Fruit fly (Drosophila melanogaster): ENCODE measurements around the gene CG15021.

Gene CG15021

DNA sequence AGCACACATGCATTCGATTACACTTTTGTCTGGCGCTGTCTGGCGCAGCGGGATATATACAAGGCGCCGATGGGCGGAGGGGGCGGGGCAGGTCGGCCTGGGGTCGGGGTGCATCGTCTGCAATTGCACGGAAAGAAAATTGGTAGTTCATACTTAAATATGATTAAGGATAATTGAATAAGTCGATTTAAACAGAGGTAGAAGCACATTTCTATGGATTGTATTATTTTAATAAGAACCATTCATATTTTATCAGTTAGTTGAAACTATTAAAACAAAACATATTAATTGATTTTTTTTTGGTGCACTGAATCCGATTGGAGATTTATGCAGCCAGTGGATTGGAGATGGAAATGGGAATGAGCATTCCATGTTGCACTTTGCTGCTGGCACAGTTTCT is 36.6 kb upstream of the CG15021 start (continued):
- TF ChIP-seq nmo (GFP tag; optimal IDR thresholded peaks at IDR 0.05): peak; percentile 31
- no peak for TF ChIP-seq bowl (GFP tag; IDR thresholded peaks at IDR 0.05)
- TF ChIP-seq CG8359 (GFP tag; optimal IDR thresholded peaks at IDR 0.05; ENCODE audit: borderline replicate concordance): no peak
- TF ChIP-seq ato (GFP tag; IDR thresholded peaks at IDR 0.05; ENCODE audit: partially characterized antibody): no peak
- no peak for TF ChIP-seq her (GFP tag; optimal IDR thresholded peaks at IDR 0.05)
- peak; percentile 35; the same call in 1 of the 3 replicates for TF ChIP-seq zfh1 (GFP tag; IDR thresholded peaks at IDR 0.05)
- peak; percentile 46 for TF ChIP-seq CG2712 (tag; optimal IDR thresholded peaks at IDR 0.05)
- no peak for TF ChIP-seq CG32532 (GFP tag; IDR thresholded peaks at IDR 0.05)
- TF ChIP-seq eyg (GFP tag; optimal IDR thresholded peaks at IDR 0.05): no peak
- TF ChIP-seq CG17568 (GFP tag; optimal IDR thresholded peaks at IDR 0.05): no peak
- TF ChIP-seq Max (GFP tag; optimal IDR thresholded peaks at IDR 0.05): no peak
- no peak for TF ChIP-seq Optix (GFP tag; IDR thresholded peaks at IDR 0.05)
- no peak for TF ChIP-seq Asciz (GFP tag; optimal IDR thresholded peaks at IDR 0.05)
- peak in 1 of 3 experiments; percentile 23 for TF ChIP-seq lola (GFP tag; optimal IDR thresholded peaks at IDR 0.05)
- TF ChIP-seq CG10366 (GFP tag; IDR thresholded peaks at IDR 0.05): peak; percentile 34; the same call in 1 of the 2 replicates
- no peak for TF ChIP-seq Scr (GFP tag; IDR thresholded peaks at IDR 0.05; ENCODE audit: partially characterized antibody)
- TF ChIP-seq CG6813 (GFP tag; optimal IDR thresholded peaks at IDR 0.05): no peak
- no peak for TF ChIP-seq zf30C (GFP tag; optimal IDR thresholded peaks at IDR 0.05)
- no peak for TF ChIP-seq Lim3 (GFP tag; IDR thresholded peaks at IDR 0.05)
- TF ChIP-seq CG18599 (GFP tag; optimal IDR thresholded peaks at IDR 0.05): no peak
- peak; percentile 74 for TF ChIP-seq Xrp1 (GFP tag; IDR thresholded peaks at IDR 0.05)
- no peak for TF ChIP-seq CG2116 (GFP tag; optimal IDR thresholded peaks at IDR 0.05)
- no peak for TF ChIP-seq CG4707 (GFP tag; optimal IDR thresholded peaks at IDR 0.05)
- TF ChIP-seq crol (GFP tag; IDR thresholded peaks at IDR 0.05): no peak
- no peak for TF ChIP-seq Poxn (GFP tag; IDR thresholded peaks at IDR 0.05)
- no peak for TF ChIP-seq C15 (GFP tag; IDR thresholded peaks at IDR 0.05)
- TF ChIP-seq CG6654 (GFP tag; optimal IDR thresholded peaks at IDR 0.05): no peak
- no peak for TF ChIP-seq yki (optimal IDR thresholded peaks at IDR 0.05)
- TF ChIP-seq ERR (GFP tag; optimal IDR thresholded peaks at IDR 0.05): no peak
- no peak for TF ChIP-seq zen2 (GFP tag; IDR thresholded peaks at IDR 0.05; ENCODE audit: partially characterized antibody)
- no peak for TF ChIP-seq E2f1 (GFP tag; IDR thresholded peaks at IDR 0.05)
- TF ChIP-seq PHDP (tag; optimal IDR thresholded peaks at IDR 0.05): no peak
- no peak for TF ChIP-seq CG12942 (GFP tag; optimal IDR thresholded peaks at IDR 0.05)
- TF ChIP-seq vvl (GFP tag; IDR thresholded peaks at IDR 0.05): peak; percentile 42; the same call in 1 of the 2 replicates
- TF ChIP-seq bbx (GFP tag; IDR thresholded peaks at IDR 0.05; ENCODE audit: partially characterized antibody): no peak
- no peak for TF ChIP-seq CG13894 (tag; optimal IDR thresholded peaks at IDR 0.05)
- TF ChIP-seq ham (GFP tag; IDR thresholded peaks at IDR 0.05): no peak
- TF ChIP-seq abd-A (tag; optimal IDR thresholded peaks at IDR 0.05): no peak
- TF ChIP-seq ash1 (GFP tag; optimal IDR thresholded peaks at IDR 0.05): no peak
- no peak for TF ChIP-seq CG1792 (GFP tag; optimal IDR thresholded peaks at IDR 0.05)
- TF ChIP-seq HLH4C (GFP tag; IDR thresholded peaks at IDR 0.05; ENCODE audit: partially characterized antibody): no peak
- no peak for TF ChIP-seq CG17802 (tag; optimal IDR thresholded peaks at IDR 0.05)
- no peak for TF ChIP-seq CG12071 (GFP tag; optimal IDR thresholded peaks at IDR 0.05)
- TF ChIP-seq dimm (GFP tag; IDR thresholded peaks at IDR 0.05): no peak
- TF ChIP-seq zen (tag; optimal IDR thresholded peaks at IDR 0.05): no peak
- TF ChIP-seq CG1024 (GFP tag; IDR thresholded peaks at IDR 0.05): no peak
- TF ChIP-seq Atf3 (GFP tag; optimal IDR thresholded peaks at IDR 0.05): no peak
- no peak for TF ChIP-seq CG5245 (GFP tag; optimal IDR thresholded peaks at IDR 0.05)
- TF ChIP-seq Fer2 (tag; optimal IDR thresholded peaks at IDR 0.05): no peak
- TF ChIP-seq D (optimal IDR thresholded peaks at IDR 0.05): no peak
- peak; percentile 28 for TF ChIP-seq D (GFP tag; optimal IDR thresholded peaks at IDR 0.05)
- TF ChIP-seq wor (GFP tag; IDR thresholded peaks at IDR 0.05): no peak
